Worm (Caenorhabditis elegans) whole organism, young adult: ENCODE results near the gene pgp-10.

Experiments used
- F57A8.1 ChIP-seq: fragments of 200-800 bp; sonication (Bioruptor generic); optimal IDR thresholded peaks from 2 replicates; lab custom pipeline; 2018; ENCODE audit warnings: mild to moderate bottlenecking, missing genetic modification characterization, moderate library complexity, missing compliant biosample characterization
- K11D2.4 ChIP-seq: fragments of 200-800 bp; sonication (Bioruptor generic); IDR thresholded peaks from 2 replicates; pipeline ENCODE4 v1.3.6; 2022; ENCODE audit warnings: missing genetic modification reagents, missing genetic modification characterization, missing compliant biosample characterization
- ama-1 ChIP-seq, 3 experiments: fragments of 150-350 bp in 1 of 3; sonication (generic microtip) in 2 of 3; optimal IDR thresholded peaks; 2 replicates each; lab custom pipeline; 2014 to 2018; ENCODE audit warnings: missing biosample characterization in 2 of 3, missing genetic modification characterization in 2 of 3, missing genetic modification reagents in 2 of 3
- snpc-4 ChIP-seq, 5 experiments: fragments of 150-350 bp in 1 of 5; sonication (generic microtip) in 4 of 5; optimal IDR thresholded peaks; 2 replicates each; lab custom pipeline; 2014 to 2018; ENCODE audit warnings: missing genetic modification characterization in 5 of 5, missing biosample characterization in 3 of 5, antibody characterized with exemption in 2 of 5, mild to moderate bottlenecking in 2 of 5, missing compliant biosample characterization in 2 of 5, missing genotype in 2 of 5, moderate library complexity in 2 of 5, missing genetic modification reagents in 1 of 5
- tbp1 ChIP-seq: fragments of 200-800 bp; sonication (Bioruptor generic); optimal IDR thresholded peaks from 2 replicates; lab custom pipeline; 2018; ENCODE audit warnings: mild to moderate bottlenecking, missing genetic modification characterization, missing compliant biosample characterization
- unc-62 ChIP-seq: fragments of 150-350 bp; optimal IDR thresholded peaks from 2 replicates; lab custom pipeline; 2014; ENCODE audit warnings: missing biosample characterization, missing genetic modification reagents, missing genetic modification characterization
- ztf-18 ChIP-seq: sonication (generic microtip); optimal IDR thresholded peaks from 2 replicates; lab custom pipeline; 2016; ENCODE audit warnings: missing genotype, mild to moderate bottlenecking, missing genetic modification characterization, missing compliant biosample characterization

DNA sequence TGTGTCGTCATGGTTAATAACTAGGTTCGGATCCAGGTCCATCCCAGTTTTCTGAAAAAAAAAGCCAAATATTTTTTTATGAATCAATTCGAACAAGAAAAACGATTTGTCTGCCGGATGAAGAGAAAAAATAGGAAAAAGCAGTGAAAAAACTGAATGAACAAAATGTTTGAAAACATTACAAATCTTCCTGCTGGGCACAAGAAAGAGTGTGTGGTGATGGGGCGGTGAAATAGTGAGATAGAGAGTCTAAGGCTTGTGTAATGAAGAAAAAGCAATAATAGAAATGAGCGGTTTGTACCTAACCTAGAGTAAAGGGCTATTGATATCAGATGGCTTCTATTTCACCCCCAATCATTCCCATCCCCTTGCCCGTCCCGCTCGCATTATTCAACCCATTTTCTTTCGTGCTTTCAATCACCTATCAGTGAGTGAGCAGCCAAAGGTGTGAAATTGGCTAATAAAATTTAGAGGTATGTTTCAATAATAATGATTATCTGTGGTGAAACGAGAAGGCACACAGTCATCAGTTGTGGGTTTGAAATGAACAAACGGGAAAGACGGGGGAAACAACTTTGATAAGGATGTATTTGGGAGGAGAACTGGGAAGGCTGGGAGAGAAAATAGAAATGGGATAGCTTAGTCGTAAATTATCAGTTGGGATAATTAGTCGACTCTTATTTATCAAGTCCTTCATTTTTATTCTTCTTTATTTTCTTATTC, 11.9 kb downstream of the pgp-10 start, which contains the start of gene bar-1:
- TF ChIP-seq unc-62 (GFP tag; lab: Kevin White, UChicago): no peak
- no peak for TF ChIP-seq tbp1
- TF ChIP-seq ztf-18: no peak
- TF ChIP-seq snpc-4 (GFP tag; optimal IDR thresholded peaks at IDR 0.05; lab: Kevin White, UChicago): no peak
- no peak for TF ChIP-seq snpc-4 (tag; optimal IDR thresholded peaks at IDR 0.05; lab: Kevin White, UChicago)
- no peak for TF ChIP-seq F57A8.1
- no peak for TF ChIP-seq ama-1 (optimal IDR thresholded peaks at IDR 0.05; lab: Kevin White, UChicago)
- TF ChIP-seq ama-1 (GFP tag; optimal IDR thresholded peaks at IDR 0.05; lab: Kevin White, UChicago): no peak
- no peak for TF ChIP-seq K11D2.4
